Worm (Caenorhabditis elegans) whole organism, early embryonic: Measurements from ENCODE around the gene F48B9.8.

ENCODE experiments used
- B0310.2 ChIP-seq: sonication (generic microtip); optimal IDR thresholded peaks from 2 replicates; lab custom pipeline; 2016; ENCODE audit warnings: mild to moderate bottlenecking, missing genetic modification characterization, missing compliant biosample characterization
- ama-1 ChIP-seq: fragments of 150-350 bp; optimal IDR thresholded peaks from 2 replicates; lab custom pipeline; 2014
- ceh-13 ChIP-seq: fragments of 200-800 bp; sonication (Bioruptor generic); optimal IDR thresholded peaks from 2 replicates; lab custom pipeline; 2018; ENCODE audit warnings: mild to moderate bottlenecking, missing genetic modification characterization, missing compliant biosample characterization
- ets-7 ChIP-seq: sonication (generic microtip); optimal IDR thresholded peaks from 2 replicates; lab custom pipeline; 2016; ENCODE audit warnings: missing genotype, missing genetic modification characterization, missing compliant biosample characterization
- flt-1 ChIP-seq: fragments of 200-800 bp; sonication (Bioruptor generic); IDR thresholded peaks from 2 replicates; pipeline ENCODE4 v1.3.6; 2022; ENCODE audit warnings: missing genetic modification characterization, missing compliant biosample characterization
- scrt-1 ChIP-seq: fragments of 200-800 bp; sonication (Bioruptor generic); IDR thresholded peaks from 2 replicates; pipeline ENCODE4 v1.3.6; 2022; ENCODE audit warnings: missing genetic modification characterization, missing compliant biosample characterization
- tbx-37 ChIP-seq: fragments of 200-800 bp; sonication (Bioruptor generic); conservative IDR thresholded peaks from 2 replicates; pipeline ENCODE4 v1.3.6; 2022; ENCODE audit warnings: missing genetic modification reagents, missing genetic modification characterization, missing compliant biosample characterization

DNA sequence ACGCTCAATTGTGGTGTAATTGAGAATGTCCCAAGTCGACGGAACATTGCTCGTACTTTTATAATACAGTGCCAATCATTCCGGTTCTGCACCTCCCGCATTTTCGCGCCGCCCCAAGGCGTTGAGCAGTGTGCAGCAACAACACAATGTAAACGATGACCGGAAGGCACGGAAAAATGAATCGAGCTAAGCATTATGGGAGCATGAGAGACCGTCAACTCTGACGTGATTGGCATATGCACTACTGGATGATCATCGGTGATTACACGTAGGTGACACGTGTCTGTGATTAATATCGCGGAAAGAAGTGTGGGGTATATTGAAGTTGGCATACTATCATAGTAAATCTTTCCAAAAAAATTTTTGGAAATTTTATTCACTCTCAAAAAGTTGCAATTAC lies 28.8 kb upstream of the F48B9.8 start, which contains the start of gene T24C12.4:
- no peak for TF ChIP-seq ama-1 (lab: Kevin White, UChicago)
- no peak for TF ChIP-seq flt-1 (GFP tag; lab: Robert Waterston, UW)
- no peak for TF ChIP-seq ceh-13 (GFP tag; lab: Kevin White, UChicago)
- no peak for TF ChIP-seq B0310.2
- no peak for TF ChIP-seq scrt-1
- no peak for TF ChIP-seq ets-7 (tag; lab: Kevin White, UChicago)
- no peak for TF ChIP-seq tbx-37
